Fruit fly (Drosophila melanogaster) whole organism, embryonic: ENCODE data around the gene CG8944.

Source experiments
- Antp ChIP-seq: fragments of 200-800 bp; sonication (Bioruptor generic); optimal IDR thresholded peaks from 3 replicates; lab custom pipeline; 2016; ENCODE audit warnings: missing biosample characterization, missing genetic modification characterization
- B-H1 ChIP-seq: fragments of 200-800 bp; sonication (Bioruptor generic); IDR thresholded peaks from 3 replicates; pipeline ENCODE4 v1.3.6; 2022; ENCODE audit warnings: missing biosample characterization, missing genetic modification characterization
- CG11247 ChIP-seq: fragments of 200-800 bp; sonication (Bioruptor generic); IDR thresholded peaks from 2 replicates; pipeline ENCODE4 v1.3.6; 2022; ENCODE audit warnings: missing biosample characterization, missing genetic modification characterization
- CG12104 ChIP-seq: fragments of 200-800 bp; sonication (Bioruptor generic); optimal IDR thresholded peaks from 3 replicates; lab custom pipeline; 2016; ENCODE audit warnings: missing biosample characterization, missing genetic modification characterization
- CG14710 ChIP-seq: fragments of 200-800 bp; sonication (Bioruptor generic); optimal IDR thresholded peaks from 3 replicates; lab custom pipeline; 2019; ENCODE audit warnings: missing biosample characterization, mild to moderate bottlenecking, missing genetic modification characterization, moderate library complexity
- CG1529 ChIP-seq: fragments of 200-800 bp; sonication (Bioruptor generic); optimal IDR thresholded peaks from 3 replicates; lab custom pipeline; 2018; ENCODE audit warnings: missing biosample characterization, missing genetic modification characterization
- CG16813 ChIP-seq: fragments of 200-800 bp; sonication (Bioruptor generic); IDR thresholded peaks from 3 replicates; pipeline ENCODE4 v1.3.6; 2022; ENCODE audit warnings: missing biosample characterization, missing genetic modification characterization; ENCODE audit not compliant: partially characterized antibody
- CG17385 ChIP-seq: fragments of 200-800 bp; sonication (Bioruptor generic); optimal IDR thresholded peaks from 3 replicates; lab custom pipeline; 2018; ENCODE audit warnings: missing biosample characterization, mild to moderate bottlenecking, missing genetic modification characterization
- CG18764 ChIP-seq: fragments of 200-800 bp; sonication (Bioruptor generic); optimal IDR thresholded peaks from 3 replicates; lab custom pipeline; 2016; ENCODE audit warnings: missing biosample characterization, missing genetic modification characterization
- CG30020 ChIP-seq: fragments of 200-800 bp; optimal IDR thresholded peaks from 2 replicates; lab custom pipeline; 2019; ENCODE audit warnings: missing biosample characterization, mild to moderate bottlenecking, missing genetic modification characterization, moderate library complexity
- CG31365 ChIP-seq: fragments of 200-800 bp; sonication (Bioruptor generic); optimal IDR thresholded peaks from 2 replicates; lab custom pipeline; 2018; ENCODE audit warnings: missing biosample characterization, mild to moderate bottlenecking, missing genetic modification characterization
- CG31441 ChIP-seq: fragments of 200-800 bp; sonication (Bioruptor generic); IDR thresholded peaks from 2 replicates; pipeline ENCODE4 v1.3.6; 2022; ENCODE audit warnings: missing biosample characterization, missing genetic modification characterization
- CG33213 ChIP-seq: fragments of 200-800 bp; sonication (Bioruptor generic); optimal IDR thresholded peaks from 3 replicates; lab custom pipeline; 2016; ENCODE audit warnings: missing biosample characterization, missing genetic modification characterization
- CG5953 ChIP-seq: fragments of 200-800 bp; sonication (Bioruptor generic); IDR thresholded peaks from 2 replicates; pipeline ENCODE4 v1.3.6; 2022; ENCODE audit warnings: missing biosample characterization, missing genetic modification characterization
- CG6813 ChIP-seq: fragments of 200-800 bp; sonication (Bioruptor generic); optimal IDR thresholded peaks from 2 replicates; lab custom pipeline; 2017; ENCODE audit warnings: missing biosample characterization, missing genetic modification characterization, mild to moderate bottlenecking, moderate library complexity, missing genetic modification reagents
- CG7839 ChIP-seq: fragments of 200-800 bp; sonication (Bioruptor generic); optimal IDR thresholded peaks from 3 replicates; lab custom pipeline; 2018; ENCODE audit warnings: missing biosample characterization, mild to moderate bottlenecking, missing genetic modification characterization, moderate library complexity
- CG8281 ChIP-seq: fragments of 200-800 bp; sonication (Bioruptor generic); optimal IDR thresholded peaks from 2 replicates; lab custom pipeline; 2018; ENCODE audit warnings: missing biosample characterization, mild to moderate bottlenecking, missing genetic modification characterization, moderate library complexity
- CG8944 ChIP-seq: fragments of 200-800 bp; sonication (Bioruptor generic); optimal IDR thresholded peaks from 3 replicates; lab custom pipeline; 2016; ENCODE audit warnings: missing biosample characterization, missing genetic modification characterization
- Camta ChIP-seq: fragments of 200-800 bp; sonication (Bioruptor generic); optimal IDR thresholded peaks from 2 replicates; lab custom pipeline; 2016; ENCODE audit warnings: missing biosample characterization, missing genetic modification characterization
- D19B ChIP-seq: fragments of 200-800 bp; sonication (Bioruptor generic); optimal IDR thresholded peaks from 2 replicates; lab custom pipeline; 2017; ENCODE audit warnings: missing biosample characterization, mild to moderate bottlenecking, missing genetic modification characterization
- Dll ChIP-seq: fragments of 200-800 bp; sonication (Bioruptor generic); IDR thresholded peaks from 4 replicates; pipeline ENCODE4 v1.3.6; 2022; ENCODE audit warnings: missing biosample characterization, missing genetic modification characterization; ENCODE audit not compliant: partially characterized antibody
- E2f1 ChIP-seq: fragments of 200-800 bp; sonication (Bioruptor generic); IDR thresholded peaks from 2 replicates; pipeline ENCODE4 v1.3.6; 2022; ENCODE audit warnings: missing biosample characterization, missing genetic modification characterization
- Eip74EF ChIP-seq, 2 experiments: fragments of 200-800 bp in 1 of 2; fragments of >200 bp in 1 of 2; sonication (Bioruptor generic) in 1 of 2; optimal IDR thresholded peaks; 2 replicates each; lab custom pipeline; 2017 to 2019; ENCODE audit warnings: missing biosample characterization in 2 of 2, missing genetic modification characterization in 2 of 2, mild to moderate bottlenecking in 1 of 2, moderate library complexity in 1 of 2
- Ets65A ChIP-seq: fragments of 200-800 bp; sonication (Bioruptor generic); peaks from one replicate; lab custom pipeline; 2016; ENCODE audit warnings: missing biosample characterization, missing genetic modification characterization
- Fer3 ChIP-seq: fragments of 200-800 bp; sonication (Bioruptor generic); optimal IDR thresholded peaks from 2 replicates; lab custom pipeline; 2018; ENCODE audit warnings: missing biosample characterization, mild to moderate bottlenecking, missing genetic modification characterization, moderate library complexity
- HmgD ChIP-seq: fragments of 200-800 bp; sonication (Bioruptor generic); optimal IDR thresholded peaks from 3 replicates; lab custom pipeline; 2016; ENCODE audit warnings: missing biosample characterization, missing genetic modification characterization
- Hr3 ChIP-seq: fragments of 200-800 bp; sonication (Bioruptor generic); optimal IDR thresholded peaks from 3 replicates; lab custom pipeline; 2016; ENCODE audit warnings: missing biosample characterization, missing genetic modification characterization
- MTF-1 ChIP-seq: fragments of 200-800 bp; sonication (Bioruptor generic); optimal IDR thresholded peaks from 2 replicates; lab custom pipeline; 2018; ENCODE audit warnings: missing biosample characterization, mild to moderate bottlenecking, missing genetic modification characterization, borderline replicate concordance
- Meics ChIP-seq: fragments of 200-800 bp; sonication (Bioruptor generic); optimal IDR thresholded peaks from 2 replicates; lab custom pipeline; 2017; ENCODE audit warnings: missing biosample characterization, mild to moderate bottlenecking, missing genetic modification characterization
- Mes4 ChIP-seq: fragments of 200-800 bp; sonication (Bioruptor generic); optimal IDR thresholded peaks from 2 replicates; lab custom pipeline; 2016; ENCODE audit warnings: missing biosample characterization, missing genetic modification characterization
- Myb ChIP-seq: fragments of 200-800 bp; sonication (Bioruptor generic); optimal IDR thresholded peaks from 2 replicates; lab custom pipeline; 2016; ENCODE audit warnings: missing biosample characterization, missing genetic modification characterization
- Nf-YC ChIP-seq: fragments of 200-800 bp; optimal IDR thresholded peaks from 3 replicates; lab custom pipeline; 2019; ENCODE audit warnings: missing biosample characterization, mild to moderate bottlenecking, missing genetic modification characterization, moderate library complexity
- Tbp ChIP-seq: fragments of >200 bp; optimal IDR thresholded peaks from 2 replicates; lab custom pipeline; 2018; ENCODE audit warnings: missing biosample characterization, missing genetic modification characterization
- Trl ChIP-seq, 3 experiments: fragments of >200 bp in 2 of 3; fragments of 200-800 bp in 1 of 3; sonication (Bioruptor generic) in 1 of 3; optimal IDR thresholded peaks; 2 replicates in 1 of 3; 3 replicates in 2 of 3; lab custom pipeline; 2016 to 2017; ENCODE audit warnings: missing biosample characterization in 1 of 3, missing genetic modification characterization in 1 of 3
- abd-A ChIP-seq: fragments of 200-800 bp; sonication (Bioruptor generic); optimal IDR thresholded peaks from 3 replicates; lab custom pipeline; 2019; ENCODE audit warnings: missing biosample characterization, mild to moderate bottlenecking, missing genetic modification characterization, moderate library complexity
- amos ChIP-seq: fragments of 200-800 bp; sonication (Bioruptor generic); IDR thresholded peaks from 2 replicates; pipeline ENCODE4 v1.3.6; 2022; ENCODE audit warnings: missing biosample characterization, missing genetic modification characterization; ENCODE audit not compliant: partially characterized antibody
- crc ChIP-seq: fragments of 200-800 bp; sonication (Bioruptor generic); optimal IDR thresholded peaks from 2 replicates; lab custom pipeline; 2016; ENCODE audit warnings: missing biosample characterization, missing genetic modification characterization
- ems ChIP-seq: fragments of 200-800 bp; sonication (Bioruptor generic); optimal IDR thresholded peaks from 3 replicates; lab custom pipeline; 2016; ENCODE audit warnings: missing biosample characterization, missing genetic modification characterization
- kni ChIP-seq: fragments of 200-800 bp; sonication (Bioruptor generic); optimal IDR thresholded peaks from 3 replicates; lab custom pipeline; 2017; ENCODE audit warnings: mild to moderate bottlenecking, missing biosample characterization, missing genetic modification reagents, missing genetic modification characterization
- mirr ChIP-seq: fragments of 200-800 bp; sonication (Bioruptor generic); optimal IDR thresholded peaks from 3 replicates; lab custom pipeline; 2018; ENCODE audit warnings: missing biosample characterization, mild to moderate bottlenecking, missing genetic modification characterization
- pan ChIP-seq, 4 experiments: fragments of >200 bp in 3 of 4; fragments of 200-800 bp in 1 of 4; sonication (Bioruptor generic) in 1 of 4; optimal IDR thresholded peaks in 3 of 4; IDR thresholded peaks in 1 of 4; 2 replicates each; pipeline versions ENCODE4 v1.3.6 to Lab custom; 2017 to 2022; ENCODE audit warnings: missing biosample characterization in 2 of 4, missing genetic modification characterization in 2 of 4, mixed read lengths in 1 of 4
- pum ChIP-seq: fragments of 200-800 bp; sonication (Bioruptor generic); optimal IDR thresholded peaks from 2 replicates; lab custom pipeline; 2016; ENCODE audit warnings: missing biosample characterization, missing genetic modification characterization
- sc ChIP-seq, 3 experiments: fragments of >200 bp in 2 of 3; fragments of 200-800 bp in 1 of 3; sonication (Bioruptor generic) in 1 of 3; optimal IDR thresholded peaks; 2 replicates in 2 of 3; 3 replicates in 1 of 3; lab custom pipeline; 2017; ENCODE audit warnings: mild to moderate bottlenecking in 1 of 3, missing biosample characterization in 1 of 3, missing genetic modification characterization in 1 of 3, missing genetic modification reagents in 1 of 3
- sens-2 ChIP-seq: fragments of 200-800 bp; sonication (Bioruptor generic); IDR thresholded peaks from 2 replicates; pipeline ENCODE4 v1.3.6; 2022; ENCODE audit warnings: missing biosample characterization, missing genetic modification characterization
- sqz ChIP-seq: fragments of 200-800 bp; sonication (Bioruptor generic); optimal IDR thresholded peaks from 3 replicates; lab custom pipeline; 2018; ENCODE audit warnings: missing biosample characterization, mild to moderate bottlenecking, missing genetic modification characterization
- tio ChIP-seq: fragments of 200-800 bp; sonication (Bioruptor generic); optimal IDR thresholded peaks from 2 replicates; lab custom pipeline; 2017; ENCODE audit warnings: missing biosample characterization, missing genetic modification characterization, inconsistent platforms
- tll ChIP-seq, 2 experiments: fragments of 200-800 bp in 1 of 2; fragments of >200 bp in 1 of 2; sonication (Bioruptor generic) in 1 of 2; optimal IDR thresholded peaks; 2 replicates each; lab custom pipeline; 2017 to 2019; ENCODE audit warnings: missing biosample characterization in 2 of 2, missing genetic modification characterization in 2 of 2, mild to moderate bottlenecking in 1 of 2, moderate library complexity in 1 of 2
- wor ChIP-seq: fragments of 200-800 bp; sonication (Bioruptor generic); IDR thresholded peaks from 2 replicates; pipeline ENCODE4 v1.3.6; 2022; ENCODE audit warnings: missing biosample characterization, missing genetic modification characterization

Gene CG8944

dm6 chrX:15740288-15740726, 5.7 kb downstream of the CG8944 start (continued):
- TF ChIP-seq Fer3 (tag; lab: Kevin White, UChicago) (peak; percentile 87), CG12104 (GFP tag; lab: Kevin White, UChicago) (no peak), abd-A (tag; lab: Kevin White, UChicago) (no peak), Dll (GFP tag; lab: Robert Waterston, UW) (no peak), CG7839 (peak; percentile 77), tio (no peak), Eip74EF (GFP tag; optimal IDR thresholded peaks at IDR 0.05; lab: Kevin White, UChicago) (peak in 1 of 2 experiments; percentile 43), CG18764 (GFP tag; lab: Kevin White, UChicago) (peak; percentile 45), tll (GFP tag; optimal IDR thresholded peaks at IDR 0.05; lab: Kevin White, UChicago) (no peak), kni (GFP tag; lab: Kevin White, UChicago) (no peak), CG33213 (GFP tag; lab: Kevin White, UChicago) (peak; percentile 28), Trl (optimal IDR thresholded peaks at IDR 0.05; lab: Kevin White, UChicago) (no peak), Trl (GFP tag; optimal IDR thresholded peaks at IDR 0.05; lab: Kevin White, UChicago) (peak; percentile 46), CG16813 (GFP tag; lab: Robert Waterston, UW) (no peak), Hr3 (peak; percentile 41), ems (peak; percentile 66), Myb (GFP tag; lab: Kevin White, UChicago) (peak; percentile 16), Mes4 (no peak), CG14710 (peak; percentile 3), CG31441 (GFP tag; lab: Robert Waterston, UW) (peak; percentile 62; the same call in 1 of the 2 replicates), CG6813 (peak; percentile 37), CG1529 (peak; percentile 30), Meics (GFP tag; lab: Kevin White, UChicago) (peak; percentile 85), CG8944 (peak; percentile 75), sens-2 (GFP tag; lab: Robert Waterston, UW) (peak; percentile 40; the same call in 1 of the 2 replicates), CG31365 (peak; percentile 52), sc (optimal IDR thresholded peaks at IDR 0.05; lab: Kevin White, UChicago) (no peak), sc (GFP tag; optimal IDR thresholded peaks at IDR 0.05; lab: Kevin White, UChicago) (peak; percentile 6), wor (GFP tag; lab: Robert Waterston, UW) (no peak), HmgD (GFP tag; lab: Kevin White, UChicago) (no peak), E2f1 (peak; percentile 72), CG30020 (tag; lab: Kevin White, UChicago) (no peak), Tbp (GFP tag; lab: Kevin White, UChicago) (no peak), Nf-YC (tag; lab: Kevin White, UChicago) (peak; percentile 43), Ets65A (GFP tag; lab: Kevin White, UChicago) (peak; percentile 60), sqz (no peak), CG11247 (GFP tag; lab: Robert Waterston, UW) (peak; percentile 64), CG17385 (GFP tag; lab: Kevin White, UChicago) (peak; percentile 68), pan (optimal IDR thresholded peaks at IDR 0.05; lab: Kevin White, UChicago) (no peak), pan (GFP tag; optimal IDR thresholded peaks at IDR 0.05 in 1 of 2, IDR thresholded peaks at IDR 0.05 in 1 of 2) (peak in 1 of 2 experiments; percentile 84), MTF-1 (GFP tag; lab: Kevin White, UChicago) (peak; percentile 7), pum (GFP tag; lab: Kevin White, UChicago) (peak; percentile 35), mirr (peak; percentile 77), amos (GFP tag; lab: Robert Waterston, UW) (0 out of 2 replicates have a peak, but pooled peaks have one; percentile 4), CG8281 (peak; percentile 44), B-H1 (GFP tag; lab: Robert Waterston, UW) (peak; percentile 69), D19B (GFP tag; lab: Kevin White, UChicago) (peak; percentile 66), CG5953 (GFP tag; lab: Robert Waterston, UW) (no peak), Camta (GFP tag; lab: Kevin White, UChicago) (peak; percentile 20), Antp (peak; percentile 44), crc (peak; percentile 22)
